Fruit fly (Drosophila melanogaster) whole organism, pupa: ENCODE results near the gene Usp1.

Experiments
- CG12605 ChIP-seq: fragments of 200-800 bp; sonication (Bioruptor generic); IDR thresholded peaks from 2 replicates; pipeline ENCODE4 v1.3.6; 2022; ENCODE audit warnings: missing biosample characterization, missing genetic modification characterization
- CG13204 ChIP-seq: fragments of 200-800 bp; sonication (Bioruptor generic); optimal IDR thresholded peaks from 2 replicates; lab custom pipeline; 2018; ENCODE audit warnings: missing biosample characterization, mild to moderate bottlenecking, missing genetic modification characterization, moderate library complexity
- CG14655 ChIP-seq: fragments of 200-800 bp; sonication (Bioruptor generic); optimal IDR thresholded peaks from 3 replicates; lab custom pipeline; 2017; ENCODE audit warnings: mild to moderate bottlenecking, missing biosample characterization, missing genetic modification reagents, missing genetic modification characterization
- CG17806 ChIP-seq: fragments of 200-800 bp; sonication (Bioruptor generic); optimal IDR thresholded peaks from 2 replicates; lab custom pipeline; 2018; ENCODE audit warnings: missing biosample characterization, mild to moderate bottlenecking, missing genetic modification characterization, moderate library complexity
- CG32121 ChIP-seq: fragments of 200-800 bp; sonication (Bioruptor generic); IDR thresholded peaks from 2 replicates; pipeline ENCODE4 v1.3.6; 2022; ENCODE audit warnings: missing biosample characterization, missing genetic modification characterization
- CG34367 ChIP-seq: fragments of 200-800 bp; sonication (Bioruptor generic); optimal IDR thresholded peaks from 2 replicates; lab custom pipeline; 2018; ENCODE audit warnings: missing biosample characterization, mild to moderate bottlenecking, missing genetic modification characterization
- CG4496 ChIP-seq: fragments of 200-800 bp; sonication (Bioruptor generic); IDR thresholded peaks from 3 replicates; pipeline ENCODE4 v1.3.6; 2022; ENCODE audit warnings: missing biosample characterization, missing genetic modification characterization
- CG8159 ChIP-seq: fragments of 200-800 bp; sonication (Bioruptor generic); optimal IDR thresholded peaks from 3 replicates; lab custom pipeline; 2018; ENCODE audit warnings: missing biosample characterization, mild to moderate bottlenecking, missing genetic modification characterization, moderate library complexity
- D1 ChIP-seq: fragments of 200-800 bp; sonication (Bioruptor generic); optimal IDR thresholded peaks from 2 replicates; lab custom pipeline; 2018; ENCODE audit warnings: missing biosample characterization, mild to moderate bottlenecking, missing genetic modification characterization, moderate library complexity
- EcR ChIP-seq: fragments of 200-800 bp; sonication (Bioruptor generic); optimal IDR thresholded peaks from 3 replicates; lab custom pipeline; 2019; ENCODE audit warnings: missing biosample characterization, missing genetic modification characterization, mild to moderate bottlenecking, moderate library complexity, missing genetic modification reagents
- Ets98B ChIP-seq: fragments of 200-800 bp; sonication (Bioruptor generic); IDR thresholded peaks from 2 replicates; pipeline ENCODE4 v1.3.6; 2022; ENCODE audit warnings: missing biosample characterization, missing genetic modification characterization
- Pif1A ChIP-seq: fragments of 200-800 bp; sonication (Bioruptor generic); optimal IDR thresholded peaks from 3 replicates; lab custom pipeline; 2016; ENCODE audit warnings: missing biosample characterization, missing genetic modification characterization
- Pif1B ChIP-seq: fragments of 200-800 bp; sonication (Bioruptor generic); optimal IDR thresholded peaks from 3 replicates; lab custom pipeline; 2016; ENCODE audit warnings: missing biosample characterization, missing genetic modification characterization
- Snoo ChIP-seq: fragments of 200-800 bp; sonication (Bioruptor generic); optimal IDR thresholded peaks from 3 replicates; lab custom pipeline; 2017; ENCODE audit warnings: missing biosample characterization, mild to moderate bottlenecking, missing genetic modification characterization, inconsistent platforms
- fd96Ca ChIP-seq: fragments of 200-800 bp; sonication (Bioruptor generic); IDR thresholded peaks from 3 replicates; pipeline ENCODE4 v1.3.6; 2022; ENCODE audit warnings: missing biosample characterization, missing genetic modification characterization
- gl ChIP-seq: fragments of 200-800 bp; sonication (Bioruptor generic); optimal IDR thresholded peaks from 2 replicates; lab custom pipeline; 2018; ENCODE audit warnings: missing biosample characterization, mild to moderate bottlenecking, missing genetic modification characterization
- rn ChIP-seq: fragments of 200-800 bp; sonication (Bioruptor generic); IDR thresholded peaks from 2 replicates; pipeline ENCODE4 v1.3.6; 2022; ENCODE audit warnings: missing biosample characterization, missing genetic modification characterization

Usp1 gene

dm6 chr3R:29284315-29284714, 55.4 kb downstream of the Usp1 start:
- TF ChIP-seq D1 (tag; lab: Kevin White, UChicago) (no peak), fd96Ca (GFP tag; lab: Robert Waterston, UW) (no peak), rn (GFP tag; lab: Robert Waterston, UW) (no peak), CG14655 (no peak), Pif1A (GFP tag; lab: Kevin White, UChicago) (no peak), CG8159 (no peak), CG4496 (GFP tag; lab: Robert Waterston, UW) (no peak), CG17806 (tag; lab: Kevin White, UChicago) (no peak), CG32121 (no peak), CG12605 (GFP tag; lab: Robert Waterston, UW) (no peak), EcR (GFP tag; lab: Kevin White, UChicago) (no peak), CG34367 (tag; lab: Kevin White, UChicago) (no peak), gl (tag; lab: Kevin White, UChicago) (no peak), Snoo (tag; lab: Kevin White, UChicago) (no peak), Pif1B (GFP tag; lab: Kevin White, UChicago) (no peak), Ets98B (GFP tag; lab: Robert Waterston, UW) (no peak), CG13204 (GFP tag; lab: Kevin White, UChicago) (no peak)
- TF ChIP-seq, all 21 proteins: peak for 0
